Worm (Caenorhabditis elegans) whole organism, mixed stage, embryonic: Measurements from ENCODE around the gene lin-24.

ENCODE experiments used
- elt-3 ChIP-seq: fragments of 150-350 bp; optimal IDR thresholded peaks from 2 replicates; lab custom pipeline; 2014; ENCODE audit warnings: missing biosample characterization, missing genetic modification characterization
- mep-1 ChIP-seq: fragments of 150-350 bp; optimal IDR thresholded peaks from 2 replicates; lab custom pipeline; 2017; ENCODE audit warnings: missing biosample characterization, missing genetic modification reagents, missing genetic modification characterization, inconsistent platforms
- nhr-76 ChIP-seq: sonication (generic microtip); optimal IDR thresholded peaks from 2 replicates; lab custom pipeline; 2017; ENCODE audit warnings: missing biosample characterization, missing genetic modification characterization

ce11 chrIV:12165432-12166078 is 36.3 kb downstream of the lin-24 start:
- no peak for TF ChIP-seq elt-3
- no peak for TF ChIP-seq nhr-76
- no peak for TF ChIP-seq mep-1 (tag; lab: Kevin White, UChicago)
